Worm (Caenorhabditis elegans) whole organism, late embryonic: ENCODE measurements around the gene C36C5.15.

Experiments
- C38D4.7 ChIP-seq: fragments of 200-800 bp; sonication (Bioruptor generic); optimal IDR thresholded peaks from 2 replicates; lab custom pipeline; 2018; ENCODE audit warnings: mild to moderate bottlenecking, missing genetic modification characterization, moderate library complexity, missing compliant biosample characterization
- K02D7.2 ChIP-seq: sonication (generic microtip); optimal IDR thresholded peaks from 2 replicates; lab custom pipeline; 2017; ENCODE audit warnings: mild to moderate bottlenecking, missing genetic modification characterization, missing compliant biosample characterization
- ceh-6 ChIP-seq: fragments of 200-800 bp; sonication (Bioruptor generic); optimal IDR thresholded peaks from 2 replicates; lab custom pipeline; 2018; ENCODE audit warnings: mild to moderate bottlenecking, missing genetic modification characterization, missing compliant biosample characterization
- dve-1 ChIP-seq: sonication (generic microtip); optimal IDR thresholded peaks from 2 replicates; lab custom pipeline; 2017; ENCODE audit warnings: antibody characterized with exemption, mild to moderate bottlenecking, missing genetic modification characterization, missing compliant biosample characterization
- hlh-30 ChIP-seq: sonication (generic microtip); optimal IDR thresholded peaks from 2 replicates; lab custom pipeline; 2017; ENCODE audit warnings: antibody characterized with exemption, missing genetic modification characterization, missing compliant biosample characterization; ENCODE audit not compliant: insufficient read depth
- lin-11 ChIP-seq: fragments of 200-800 bp; sonication (Bioruptor generic); optimal IDR thresholded peaks from 2 replicates; lab custom pipeline; 2018; ENCODE audit warnings: mild to moderate bottlenecking, missing genetic modification characterization, missing compliant biosample characterization
- nfya-1 ChIP-seq: sonication (generic microtip); optimal IDR thresholded peaks from 2 replicates; lab custom pipeline; 2017; ENCODE audit warnings: missing genetic modification characterization, mild to moderate bottlenecking, missing compliant biosample characterization, antibody characterized with exemption, moderate library complexity
- nhr-232 ChIP-seq: sonication (generic microtip); optimal IDR thresholded peaks from 2 replicates; lab custom pipeline; 2016; ENCODE audit warnings: missing genetic modification characterization, missing compliant biosample characterization
- pag-3 ChIP-seq: sonication (generic microtip); optimal IDR thresholded peaks from 2 replicates; lab custom pipeline; 2016; ENCODE audit warnings: missing compliant biosample characterization, missing genetic modification characterization, borderline replicate concordance
- pha-4 ChIP-seq: fragments of 150-350 bp; optimal IDR thresholded peaks from 2 replicates; lab custom pipeline; 2018; ENCODE audit warnings: missing biosample characterization, missing genetic modification reagents, missing genetic modification characterization
- syd-9 ChIP-seq: sonication (generic microtip); optimal IDR thresholded peaks from 2 replicates; lab custom pipeline; 2016; ENCODE audit warnings: mild to moderate bottlenecking, missing genetic modification characterization, moderate library complexity, missing compliant biosample characterization
- tbx-2 ChIP-seq: sonication (generic microtip); optimal IDR thresholded peaks from 2 replicates; lab custom pipeline; 2016; ENCODE audit warnings: missing genetic modification characterization, missing compliant biosample characterization
- unc-3 ChIP-seq, 2 experiments: fragments of 200-800 bp in 1 of 2; sonication (Bioruptor generic) in 1 of 2; sonication (generic microtip) in 1 of 2; conservative IDR thresholded peaks in 1 of 2; optimal IDR thresholded peaks in 1 of 2; 2 replicates each; pipeline versions ENCODE4 v1.3.6 to Lab custom; 2016 to 2022; ENCODE audit warnings: missing compliant biosample characterization in 2 of 2, missing genetic modification characterization in 2 of 2, missing genetic modification reagents in 1 of 2
- unc-86 ChIP-seq: sonication (generic microtip); optimal IDR thresholded peaks from 2 replicates; lab custom pipeline; 2016; ENCODE audit warnings: missing genetic modification characterization, missing compliant biosample characterization

- TF ChIP-seq nfya-1 (no peak), tbx-2 (tag; lab: Kevin White, UChicago) (no peak), lin-11 (tag; lab: Kevin White, UChicago) (no peak), unc-3 (GFP tag; conservative IDR thresholded peaks at IDR 0.05; lab: Robert Waterston, UW) (no peak), unc-3 (tag; optimal IDR thresholded peaks at IDR 0.05; lab: Kevin White, UChicago) (no peak), syd-9 (tag; lab: Kevin White, UChicago) (no peak), pha-4 (tag; lab: Kevin White, UChicago) (no peak), K02D7.2 (tag; lab: Kevin White, UChicago) (no peak), dve-1 (no peak), pag-3 (no peak), C38D4.7 (GFP tag; lab: Kevin White, UChicago) (no peak), hlh-30 (tag; lab: Kevin White, UChicago) (no peak), unc-86 (tag; lab: Kevin White, UChicago) (no peak), ceh-6 (GFP tag; lab: Kevin White, UChicago) (no peak), nhr-232 (no peak)
These were observed 46.1 kb downstream of the C36C5.15 start for ce11 chrV:3122403-3122802.
